Fruit fly (Drosophila melanogaster) whole organism: ENCODE results near the gene CG12715.

Experiments used
- EcR ChIP-seq, 2 experiments: fragments of >200 bp; optimal IDR thresholded peaks; 2 replicates each; lab custom pipeline; 2017; ENCODE audit warnings: missing biosample characterization in 2 of 2, missing genetic modification characterization in 2 of 2, missing genetic modification reagents in 2 of 2
- pan ChIP-seq: fragments of >200 bp; optimal IDR thresholded peaks from 2 replicates; lab custom pipeline; 2017
- psq ChIP-seq: fragments of >200 bp; optimal IDR thresholded peaks from 2 replicates; lab custom pipeline; 2017

DNA sequence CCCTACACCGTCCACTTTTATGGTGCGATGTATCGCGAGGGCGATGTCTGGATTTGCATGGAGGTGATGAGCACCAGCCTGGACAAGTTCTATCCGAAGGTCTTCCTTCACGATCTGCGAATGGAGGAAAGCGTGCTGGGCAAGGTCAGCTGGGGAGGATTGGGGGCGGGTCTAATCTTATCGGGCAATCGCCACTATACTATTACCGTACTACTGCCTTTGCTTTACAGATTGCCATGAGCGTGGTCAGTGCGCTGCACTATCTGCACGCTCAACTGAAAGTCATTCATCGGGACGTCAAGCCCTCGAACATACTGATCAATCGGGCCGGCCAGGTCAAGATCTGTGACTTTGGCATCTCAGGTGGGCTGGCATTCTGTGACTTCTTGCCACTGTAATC is 36.7 kb upstream of the CG12715 start:
- no peak for TF ChIP-seq EcR (GFP tag; optimal IDR thresholded peaks at IDR 0.05; lab: Kevin White, UChicago)
- no peak for TF ChIP-seq pan (lab: Kevin White, UChicago)
- no peak for TF ChIP-seq psq (lab: Kevin White, UChicago)
